Worm (Caenorhabditis elegans) whole organism, L4/young adult: Measurements from ENCODE around the gene mop-25.2.

Source experiments
- W03F9.2 ChIP-seq: fragments of 150-350 bp; optimal IDR thresholded peaks from 2 replicates; lab custom pipeline; 2014; ENCODE audit warnings: missing biosample characterization, missing genetic modification characterization
- dao-5 ChIP-seq: sonication (generic microtip); optimal IDR thresholded peaks from 2 replicates; lab custom pipeline; 2016; ENCODE audit warnings: missing genotype, missing genetic modification characterization, moderate library complexity, missing compliant biosample characterization
- him-1 ChIP-seq: sonication (generic microtip); optimal IDR thresholded peaks from 2 replicates; lab custom pipeline; 2016; ENCODE audit warnings: missing genotype, missing genetic modification reagents, missing genetic modification characterization, missing compliant biosample characterization

ce11 chrII:9706207-9706606 lies 2.7 kb upstream of the mop-25.2 start, which contains the start of gene Y53C12A.3:
- TF ChIP-seq him-1 (tag; lab: Kevin White, UChicago) (no peak), dao-5 (tag; lab: Kevin White, UChicago) (no peak), W03F9.2 (tag; lab: Kevin White, UChicago) (peak; percentile 48)
